Worm (Caenorhabditis elegans) whole organism, mixed stage, embryonic: Measurements from ENCODE around the gene nspc-13.

Source experiments
- M03D4.4 ChIP-seq: sonication (generic microtip); optimal IDR thresholded peaks from 2 replicates; lab custom pipeline; 2017; ENCODE audit warnings: mild to moderate bottlenecking, missing genetic modification characterization, missing compliant biosample characterization
- bed-3 ChIP-seq: fragments of 200-800 bp; sonication (Bioruptor generic); optimal IDR thresholded peaks from 3 replicates; lab custom pipeline; 2018; ENCODE audit warnings: mild to moderate bottlenecking, missing genetic modification characterization, moderate library complexity, missing compliant biosample characterization
- blmp-1 ChIP-seq: fragments of 150-350 bp; optimal IDR thresholded peaks from 2 replicates; lab custom pipeline; 2014; ENCODE audit warnings: missing biosample characterization, missing genetic modification characterization
- ceh-39 ChIP-seq: fragments of 150-350 bp; optimal IDR thresholded peaks from 2 replicates; lab custom pipeline; 2014; ENCODE audit warnings: missing biosample characterization, missing genetic modification characterization
- ceh-43 ChIP-seq: fragments of 200-800 bp; sonication (Bioruptor generic); optimal IDR thresholded peaks from 2 replicates; lab custom pipeline; 2018; ENCODE audit warnings: mild to moderate bottlenecking, missing genetic modification characterization, moderate library complexity, missing compliant biosample characterization
- ceh-83 ChIP-seq: fragments of 200-800 bp; sonication (Bioruptor generic); optimal IDR thresholded peaks from 2 replicates; lab custom pipeline; 2018; ENCODE audit warnings: mild to moderate bottlenecking, missing genetic modification characterization, missing compliant biosample characterization
- ces-1 ChIP-seq: fragments of 150-350 bp; optimal IDR thresholded peaks from 2 replicates; lab custom pipeline; 2014; ENCODE audit warnings: missing biosample characterization, missing genetic modification reagents, missing genetic modification characterization
- cnd-1 ChIP-seq: fragments of 200-800 bp; sonication (Bioruptor generic); optimal IDR thresholded peaks from 2 replicates; lab custom pipeline; 2018; ENCODE audit warnings: mild to moderate bottlenecking, missing genetic modification characterization, missing compliant biosample characterization
- drap-1 ChIP-seq: fragments of 200-800 bp; sonication (Bioruptor generic); optimal IDR thresholded peaks from 3 replicates; lab custom pipeline; 2018; ENCODE audit warnings: mild to moderate bottlenecking, missing genetic modification characterization, missing compliant biosample characterization
- elt-3 ChIP-seq: fragments of 150-350 bp; optimal IDR thresholded peaks from 2 replicates; lab custom pipeline; 2014; ENCODE audit warnings: missing biosample characterization, missing genetic modification characterization
- flh-1 ChIP-seq: fragments of 200-800 bp; sonication (Bioruptor generic); optimal IDR thresholded peaks from 2 replicates; lab custom pipeline; 2018; ENCODE audit warnings: mild to moderate bottlenecking, missing genetic modification characterization, moderate library complexity, missing compliant biosample characterization
- ham-2 ChIP-seq: fragments of 200-800 bp; sonication (Bioruptor generic); optimal IDR thresholded peaks from 2 replicates; lab custom pipeline; 2018; ENCODE audit warnings: mild to moderate bottlenecking, missing genetic modification characterization, missing compliant biosample characterization
- hlh-1 ChIP-seq: fragments of 150-350 bp; optimal IDR thresholded peaks from 2 replicates; lab custom pipeline; 2014; ENCODE audit warnings: missing biosample characterization, missing genetic modification reagents, missing genetic modification characterization
- lin-32 ChIP-seq: fragments of 200-800 bp; sonication (Bioruptor generic); optimal IDR thresholded peaks from 2 replicates; lab custom pipeline; 2018; ENCODE audit warnings: mild to moderate bottlenecking, missing genetic modification characterization, missing compliant biosample characterization
- lsy-2 ChIP-seq: fragments of 150-350 bp; optimal IDR thresholded peaks from 2 replicates; lab custom pipeline; 2014; ENCODE audit warnings: missing biosample characterization, missing genetic modification characterization
- mab-5 ChIP-seq: fragments of 150-350 bp; optimal IDR thresholded peaks from 2 replicates; lab custom pipeline; 2014; ENCODE audit warnings: missing biosample characterization, missing genetic modification characterization
- mep-1 ChIP-seq: fragments of 150-350 bp; optimal IDR thresholded peaks from 2 replicates; lab custom pipeline; 2017; ENCODE audit warnings: missing biosample characterization, missing genetic modification reagents, missing genetic modification characterization, inconsistent platforms
- mls-2 ChIP-seq: sonication (generic microtip); optimal IDR thresholded peaks from 2 replicates; lab custom pipeline; 2016; ENCODE audit warnings: mild to moderate bottlenecking, missing genetic modification characterization, moderate library complexity, missing compliant biosample characterization
- nhr-12 ChIP-seq: fragments of 150-350 bp; optimal IDR thresholded peaks from 2 replicates; lab custom pipeline; 2014; ENCODE audit warnings: missing biosample characterization, missing genetic modification characterization
- nhr-2 ChIP-seq: fragments of 150-350 bp; optimal IDR thresholded peaks from 2 replicates; lab custom pipeline; 2014; ENCODE audit warnings: missing biosample characterization, missing genetic modification characterization
- nhr-237 ChIP-seq: fragments of 150-350 bp; optimal IDR thresholded peaks from 2 replicates; lab custom pipeline; 2014; ENCODE audit warnings: missing biosample characterization, missing genetic modification characterization
- nhr-28 ChIP-seq: fragments of 150-350 bp; optimal IDR thresholded peaks from 2 replicates; lab custom pipeline; 2014; ENCODE audit warnings: missing biosample characterization, missing genetic modification characterization
- nhr-76 ChIP-seq: sonication (generic microtip); optimal IDR thresholded peaks from 2 replicates; lab custom pipeline; 2017; ENCODE audit warnings: missing biosample characterization, missing genetic modification characterization
- pha-4 ChIP-seq: fragments of 150-350 bp; optimal IDR thresholded peaks from 2 replicates; lab custom pipeline; 2018; ENCODE audit warnings: missing biosample characterization, missing genetic modification reagents, missing genetic modification characterization
- sem-2 ChIP-seq: fragments of 200-800 bp; sonication (Bioruptor generic); optimal IDR thresholded peaks from 2 replicates; lab custom pipeline; 2018; ENCODE audit warnings: mild to moderate bottlenecking, missing genetic modification characterization, missing compliant biosample characterization
- snpc-4 ChIP-seq: fragments of 150-350 bp; optimal IDR thresholded peaks from 2 replicates; lab custom pipeline; 2014; ENCODE audit warnings: missing biosample characterization, missing genetic modification characterization
- sptf-1 ChIP-seq: sonication (generic microtip); optimal IDR thresholded peaks from 2 replicates; lab custom pipeline; 2017; ENCODE audit warnings: mild to moderate bottlenecking, missing genetic modification characterization, moderate library complexity, missing compliant biosample characterization
- unc-120 ChIP-seq: sonication (generic microtip); optimal IDR thresholded peaks from 2 replicates; lab custom pipeline; 2017; ENCODE audit warnings: missing genetic modification characterization, missing compliant biosample characterization; ENCODE audit not compliant: poor library complexity, severe bottlenecking
- unc-39 ChIP-seq: fragments of 150-350 bp; optimal IDR thresholded peaks from 2 replicates; lab custom pipeline; 2014; ENCODE audit warnings: missing biosample characterization, missing genetic modification characterization
- unc-62 ChIP-seq: fragments of 150-350 bp; optimal IDR thresholded peaks from 2 replicates; lab custom pipeline; 2014; ENCODE audit warnings: missing biosample characterization, missing genetic modification reagents, missing genetic modification characterization
- zip-8 ChIP-seq: fragments of 150-350 bp; optimal IDR thresholded peaks from 2 replicates; lab custom pipeline; 2014; ENCODE audit warnings: missing biosample characterization, missing genetic modification characterization
- ztf-11 ChIP-seq: fragments of 150-350 bp; optimal IDR thresholded peaks from 2 replicates; lab custom pipeline; 2014; ENCODE audit warnings: missing biosample characterization, missing genetic modification characterization

Gene nspc-13

ce11 chrX:12356581-12356980 is 646 bp upstream of the nspc-13 start, which contains the start of gene nspc-12:
nspc-12 (minus strand) TSS chrX:12356681.
- TF ChIP-seq nhr-12 (tag; lab: Kevin White, UChicago): no peak
- TF ChIP-seq drap-1 (GFP tag; lab: Kevin White, UChicago): no peak
- no peak for TF ChIP-seq elt-3 (tag; lab: Kevin White, UChicago)
- no peak for TF ChIP-seq sem-2
- no peak for TF ChIP-seq unc-120 (tag; lab: Kevin White, UChicago)

DNA sequence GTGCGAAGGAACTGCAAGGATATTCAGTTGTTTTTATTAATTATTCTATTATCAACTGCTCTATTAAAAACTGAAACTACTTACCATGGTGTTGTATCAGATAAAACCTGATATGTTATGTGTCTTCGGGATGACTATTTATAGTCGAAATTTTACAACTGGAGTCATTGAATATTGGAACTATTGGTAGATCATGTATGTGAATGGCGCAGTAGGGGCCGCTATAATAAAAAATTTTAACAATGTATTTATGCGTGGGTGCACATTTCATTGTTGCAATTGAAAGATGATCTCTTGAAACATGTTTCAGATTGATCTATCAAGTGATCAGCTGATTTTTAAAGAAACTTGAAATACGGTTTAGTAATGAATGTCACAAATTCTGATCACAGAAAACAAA is 1.7 kb downstream of the nspc-13 start, which contains the start of gene nspc-14:
nspc-14 (minus strand) TSS at position 101 of the 400 bp plus-strand sequence.
- no peak for TF ChIP-seq mep-1 (tag; lab: Kevin White, UChicago)
- TF ChIP-seq nhr-12 (tag; lab: Kevin White, UChicago): no peak
- no peak for TF ChIP-seq ceh-83 (GFP tag; lab: Kevin White, UChicago)
- no peak for TF ChIP-seq nhr-2 (tag; lab: Kevin White, UChicago)
- TF ChIP-seq hlh-1: no peak
- TF ChIP-seq nhr-76 (tag; lab: Kevin White, UChicago): no peak
- no peak for TF ChIP-seq bed-3 (GFP tag; lab: Kevin White, UChicago)
- TF ChIP-seq ceh-43: no peak
- no peak for TF ChIP-seq ztf-11 (tag; lab: Kevin White, UChicago)
- no peak for TF ChIP-seq ham-2 (GFP tag; lab: Kevin White, UChicago)
- TF ChIP-seq mls-2 (tag; lab: Kevin White, UChicago): no peak
- no peak for TF ChIP-seq cnd-1 (tag; lab: Kevin White, UChicago)
- no peak for TF ChIP-seq mab-5 (tag; lab: Kevin White, UChicago)
- TF ChIP-seq flh-1 (GFP tag; lab: Kevin White, UChicago): no peak
- TF ChIP-seq M03D4.4 (tag; lab: Kevin White, UChicago): no peak
- TF ChIP-seq zip-8 (tag; lab: Kevin White, UChicago): no peak
- TF ChIP-seq sptf-1 (tag; lab: Kevin White, UChicago): no peak
- no peak for TF ChIP-seq lsy-2 (tag; lab: Kevin White, UChicago)

ce11 chrX:12360444-12360843 is 3.2 kb downstream of the nspc-13 start, which contains the start of the genes nspc-15 and F19H6.6:
nspc-15 (plus strand) TSS chrX:12360744.
F19H6.6 (plus strand) TSS chrX:12360827.
- TF ChIP-seq lin-32 (GFP tag; lab: Kevin White, UChicago): no peak
- TF ChIP-seq sptf-1 (tag; lab: Kevin White, UChicago): no peak
- no peak for TF ChIP-seq ham-2 (GFP tag; lab: Kevin White, UChicago)
- no peak for TF ChIP-seq nhr-76 (tag; lab: Kevin White, UChicago)

DNA sequence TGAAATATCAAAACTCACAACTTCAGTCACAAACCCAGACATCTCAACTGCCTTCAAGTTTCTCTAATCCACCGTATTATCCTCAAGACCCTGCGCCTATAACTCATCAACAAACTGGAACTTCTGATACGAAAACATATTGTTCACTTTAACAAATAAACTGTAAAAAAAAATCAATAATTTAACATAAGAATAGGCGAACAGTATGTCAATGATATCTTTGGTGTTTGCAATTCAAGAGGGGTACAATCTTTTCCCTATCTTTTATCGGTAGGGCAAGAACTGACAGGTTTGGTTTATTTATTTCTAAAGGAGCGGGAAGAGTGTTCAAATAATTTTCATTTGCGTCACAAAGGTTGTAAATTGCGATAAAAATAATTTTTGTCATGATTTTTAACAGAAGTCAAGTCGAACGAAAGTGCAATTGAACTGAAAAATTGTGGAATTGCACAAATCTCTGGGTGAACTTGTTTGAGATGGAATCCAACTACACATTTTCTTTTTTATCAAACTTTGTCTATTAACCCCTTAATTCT is 5.8 kb downstream of the nspc-13 start:
- TF ChIP-seq unc-62 (GFP tag; lab: Kevin White, UChicago): peak; percentile 61
- no peak for TF ChIP-seq unc-39
- TF ChIP-seq mab-5 (tag; lab: Kevin White, UChicago): peak; percentile 70
- no peak for TF ChIP-seq ceh-83 (GFP tag; lab: Kevin White, UChicago)
- TF ChIP-seq pha-4 (tag; lab: Kevin White, UChicago): peak; percentile 56
- TF ChIP-seq drap-1 (GFP tag; lab: Kevin White, UChicago): peak; percentile 63
- peak; percentile 36 for TF ChIP-seq ceh-39 (tag; lab: Kevin White, UChicago)
- peak; percentile 99 for TF ChIP-seq nhr-237 (tag; lab: Kevin White, UChicago)
- no peak for TF ChIP-seq nhr-12 (tag; lab: Kevin White, UChicago)
- no peak for TF ChIP-seq M03D4.4 (tag; lab: Kevin White, UChicago)
- TF ChIP-seq ces-1 (GFP tag; lab: Kevin White, UChicago): peak; percentile 62
- no peak for TF ChIP-seq snpc-4 (tag; lab: Kevin White, UChicago)
- peak; percentile 49 for TF ChIP-seq mep-1 (tag; lab: Kevin White, UChicago)
- peak; percentile 8 for TF ChIP-seq hlh-1
- TF ChIP-seq sptf-1 (tag; lab: Kevin White, UChicago): no peak
- TF ChIP-seq nhr-28 (tag; lab: Kevin White, UChicago): peak; percentile 21
- peak; percentile 81 for TF ChIP-seq lsy-2 (tag; lab: Kevin White, UChicago)
- TF ChIP-seq blmp-1: no peak
- TF ChIP-seq unc-120 (tag; lab: Kevin White, UChicago): peak; percentile 7
- TF ChIP-seq elt-3 (tag; lab: Kevin White, UChicago): peak; percentile 67
- TF ChIP-seq ceh-43: no peak
- peak; percentile 30 for TF ChIP-seq nhr-2 (tag; lab: Kevin White, UChicago)
